Worm (Caenorhabditis elegans) whole organism, late embryonic: Measurements from ENCODE around the gene C46A5.1.

Source experiments
- ama-1 ChIP-seq: fragments of 150-350 bp; optimal IDR thresholded peaks from 2 replicates; lab custom pipeline; 2014
- ceh-30 ChIP-seq: fragments of 150-350 bp; optimal IDR thresholded peaks from 2 replicates; lab custom pipeline; 2014; ENCODE audit warnings: missing biosample characterization, missing genetic modification characterization
- ceh-6 ChIP-seq: fragments of 200-800 bp; sonication (Bioruptor generic); optimal IDR thresholded peaks from 2 replicates; lab custom pipeline; 2018; ENCODE audit warnings: mild to moderate bottlenecking, missing genetic modification characterization, missing compliant biosample characterization
- elt-2 ChIP-seq: sonication (generic microtip); optimal IDR thresholded peaks from 2 replicates; lab custom pipeline; 2016; ENCODE audit warnings: missing genetic modification reagents, missing genetic modification characterization, missing compliant biosample characterization
- fax-1 ChIP-seq: sonication (generic microtip); optimal IDR thresholded peaks from 2 replicates; lab custom pipeline; 2016; ENCODE audit warnings: missing genotype, missing genetic modification characterization, missing compliant biosample characterization
- fkh-10 ChIP-seq: fragments of 150-350 bp; optimal IDR thresholded peaks from 2 replicates; lab custom pipeline; 2014; ENCODE audit warnings: missing biosample characterization, missing genetic modification reagents, missing genetic modification characterization
- nhr-11 ChIP-seq: fragments of 150-350 bp; optimal IDR thresholded peaks from 2 replicates; lab custom pipeline; 2014; ENCODE audit warnings: missing biosample characterization, missing genetic modification characterization
- pat-9 ChIP-seq: fragments of 200-800 bp; sonication (Bioruptor generic); optimal IDR thresholded peaks from 2 replicates; lab custom pipeline; 2018; ENCODE audit warnings: mild to moderate bottlenecking, missing genetic modification characterization, moderate library complexity, missing compliant biosample characterization
- pha-4 ChIP-seq: fragments of 150-350 bp; optimal IDR thresholded peaks from 2 replicates; lab custom pipeline; 2018; ENCODE audit warnings: missing biosample characterization, missing genetic modification reagents, missing genetic modification characterization
- ref-2 ChIP-seq: sonication (generic microtip); optimal IDR thresholded peaks from 2 replicates; lab custom pipeline; 2016; ENCODE audit warnings: missing genetic modification characterization, missing compliant biosample characterization
- tbx-7 ChIP-seq: sonication (generic microtip); optimal IDR thresholded peaks from 2 replicates; lab custom pipeline; 2016; ENCODE audit warnings: missing genotype, missing genetic modification characterization, missing compliant biosample characterization
- ttx-3 ChIP-seq: sonication (generic microtip); optimal IDR thresholded peaks from 2 replicates; lab custom pipeline; 2016; ENCODE audit warnings: missing genetic modification reagents, missing genetic modification characterization, missing compliant biosample characterization

DNA sequence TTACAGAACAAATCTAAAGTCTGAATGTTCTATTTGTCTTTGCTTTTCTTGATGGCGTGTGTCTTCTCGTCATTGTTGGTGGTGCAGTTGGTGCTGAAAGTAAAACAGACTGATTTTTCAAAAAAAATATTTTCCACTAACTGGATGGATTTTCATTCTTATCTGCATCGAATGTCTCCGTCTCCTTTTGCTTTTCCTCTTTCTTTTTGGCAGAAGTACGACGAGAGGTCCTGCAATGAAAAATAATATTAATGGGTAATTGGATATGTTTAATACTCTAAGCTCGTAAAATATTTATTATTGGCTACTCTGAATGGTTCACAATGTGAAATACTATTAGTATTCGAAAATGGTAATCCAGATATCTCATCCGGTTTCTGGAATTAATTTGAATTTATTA is 3.6 kb upstream of the C46A5.1 start, which contains the start of gene del-7:
- TF ChIP-seq ttx-3 (tag; lab: Kevin White, UChicago) (no peak), pat-9 (no peak), tbx-7 (tag; lab: Kevin White, UChicago) (no peak), ref-2 (tag; lab: Kevin White, UChicago) (no peak), pha-4 (tag; lab: Kevin White, UChicago) (no peak), nhr-11 (no peak), ama-1 (lab: Kevin White, UChicago) (no peak), fax-1 (tag; lab: Kevin White, UChicago) (no peak), ceh-30 (tag; lab: Kevin White, UChicago) (no peak), elt-2 (tag; lab: Kevin White, UChicago) (no peak), fkh-10 (GFP tag; lab: Kevin White, UChicago) (no peak), ceh-6 (GFP tag; lab: Kevin White, UChicago) (no peak)
